Worm (Caenorhabditis elegans) whole organism, L3 larva: ENCODE measurements around the gene gtf-2H5.

Experiments
- R02D3.7 ChIP-seq: fragments of 150-350 bp; optimal IDR thresholded peaks from 2 replicates; lab custom pipeline; 2014; ENCODE audit warnings: missing biosample characterization, missing genetic modification characterization
- ZK546.5 ChIP-seq: sonication (generic microtip); optimal IDR thresholded peaks from 2 replicates; lab custom pipeline; 2017; ENCODE audit warnings: missing biosample characterization, missing genetic modification characterization
- ama-1 ChIP-seq: fragments of 150-350 bp; optimal IDR thresholded peaks from 2 replicates; lab custom pipeline; 2018
- ceh-16 ChIP-seq: sonication (generic microtip); optimal IDR thresholded peaks from 2 replicates; lab custom pipeline; 2017; ENCODE audit warnings: missing biosample characterization, missing genetic modification characterization
- ceh-28 ChIP-seq: fragments of 150-350 bp; optimal IDR thresholded peaks from 2 replicates; lab custom pipeline; 2014; ENCODE audit warnings: missing biosample characterization, missing genetic modification reagents, missing genetic modification characterization
- ceh-82 ChIP-seq: fragments of 150-350 bp; optimal IDR thresholded peaks from 2 replicates; lab custom pipeline; 2014; ENCODE audit warnings: missing biosample characterization, missing genetic modification characterization
- ceh-9 ChIP-seq: sonication (generic microtip); optimal IDR thresholded peaks from 2 replicates; lab custom pipeline; 2018; ENCODE audit warnings: missing biosample characterization, missing genetic modification characterization
- daf-12 ChIP-seq: fragments of 150-350 bp; optimal IDR thresholded peaks from 2 replicates; lab custom pipeline; 2014; ENCODE audit warnings: missing biosample characterization, missing genetic modification reagents, missing genetic modification characterization
- egl-27 ChIP-seq: sonication (generic microtip); optimal IDR thresholded peaks from 4 replicates; lab custom pipeline; 2017; ENCODE audit warnings: missing biosample characterization, missing genetic modification reagents, missing genetic modification characterization
- egl-5 ChIP-seq: fragments of 150-350 bp; optimal IDR thresholded peaks from 2 replicates; lab custom pipeline; 2017; ENCODE audit warnings: missing biosample characterization, missing genetic modification reagents, missing genetic modification characterization, inconsistent platforms
- elt-2 ChIP-seq: sonication (generic microtip); optimal IDR thresholded peaks from 2 replicates; lab custom pipeline; 2016; ENCODE audit warnings: missing genetic modification reagents, mild to moderate bottlenecking, missing genetic modification characterization, missing compliant biosample characterization
- elt-3 ChIP-seq, 3 experiments: fragments of 150-350 bp in 1 of 3; sonication (generic microtip) in 2 of 3; optimal IDR thresholded peaks; 2 replicates in 2 of 3; 4 replicates in 1 of 3; lab custom pipeline; 2014 to 2017; ENCODE audit warnings: missing biosample characterization in 3 of 3, missing genetic modification characterization in 3 of 3
- eor-1 ChIP-seq, 2 experiments: fragments of 150-350 bp; optimal IDR thresholded peaks; 2 replicates each; lab custom pipeline; 2014 to 2018; ENCODE audit warnings: missing biosample characterization in 2 of 2, missing genetic modification characterization in 2 of 2
- fkh-10 ChIP-seq: sonication (generic microtip); optimal IDR thresholded peaks from 2 replicates; lab custom pipeline; 2017; ENCODE audit warnings: missing biosample characterization, missing genetic modification reagents, missing genetic modification characterization
- fkh-2 ChIP-seq: fragments of 150-350 bp; optimal IDR thresholded peaks from 2 replicates; lab custom pipeline; 2014; ENCODE audit warnings: missing biosample characterization, missing genetic modification reagents, missing genetic modification characterization
- fos-1 ChIP-seq: fragments of 150-350 bp; optimal IDR thresholded peaks from 2 replicates; lab custom pipeline; 2014; ENCODE audit warnings: missing biosample characterization, missing genetic modification characterization
- hmg-11 ChIP-seq: sonication (generic microtip); optimal IDR thresholded peaks from 2 replicates; lab custom pipeline; 2016; ENCODE audit warnings: missing genetic modification characterization, missing compliant biosample characterization
- jun-1 ChIP-seq: fragments of 150-350 bp; optimal IDR thresholded peaks from 2 replicates; lab custom pipeline; 2014; ENCODE audit warnings: missing biosample characterization, missing genetic modification reagents, missing genetic modification characterization
- lin-15B ChIP-seq: fragments of 150-350 bp; optimal IDR thresholded peaks from 2 replicates; lab custom pipeline; 2014; ENCODE audit warnings: missing biosample characterization, missing genetic modification characterization
- lin-39 ChIP-seq: fragments of 150-350 bp; optimal IDR thresholded peaks from 2 replicates; lab custom pipeline; 2018; ENCODE audit warnings: missing biosample characterization, missing genetic modification reagents, missing genetic modification characterization
- lsy-12 ChIP-seq: sonication (generic microtip); optimal IDR thresholded peaks from 2 replicates; lab custom pipeline; 2016; ENCODE audit warnings: mild to moderate bottlenecking, missing genetic modification characterization, missing compliant biosample characterization
- mdl-1 ChIP-seq: fragments of 150-350 bp; optimal IDR thresholded peaks from 2 replicates; lab custom pipeline; 2014; ENCODE audit warnings: missing biosample characterization, missing genetic modification characterization
- mml-1 ChIP-seq: fragments of 150-350 bp; sonication (generic microtip); optimal IDR thresholded peaks from 3 replicates; lab custom pipeline; 2014; ENCODE audit warnings: missing biosample characterization, missing genetic modification characterization
- nfya-1 ChIP-seq: sonication (generic microtip); optimal IDR thresholded peaks from 2 replicates; lab custom pipeline; 2017; ENCODE audit warnings: missing genetic modification characterization, mild to moderate bottlenecking, missing compliant biosample characterization, antibody characterized with exemption, moderate library complexity; ENCODE audit not compliant: insufficient read depth
- nhr-11 ChIP-seq: fragments of 150-350 bp; optimal IDR thresholded peaks from 2 replicates; lab custom pipeline; 2014; ENCODE audit warnings: missing biosample characterization, missing genetic modification characterization
- nhr-12 ChIP-seq: fragments of 150-350 bp; optimal IDR thresholded peaks from 2 replicates; lab custom pipeline; 2014; ENCODE audit warnings: missing biosample characterization, missing genetic modification characterization
- nhr-23 ChIP-seq: fragments of 150-350 bp; optimal IDR thresholded peaks from 2 replicates; lab custom pipeline; 2014; ENCODE audit warnings: missing biosample characterization, missing genetic modification reagents, missing genetic modification characterization
- nhr-237 ChIP-seq: fragments of 150-350 bp; optimal IDR thresholded peaks from 2 replicates; lab custom pipeline; 2014; ENCODE audit warnings: missing biosample characterization, missing genetic modification characterization
- nhr-25 ChIP-seq: sonication (generic microtip); optimal IDR thresholded peaks from 2 replicates; lab custom pipeline; 2017; ENCODE audit warnings: missing biosample characterization, missing genetic modification characterization
- nhr-28 ChIP-seq: fragments of 150-350 bp; optimal IDR thresholded peaks from 2 replicates; lab custom pipeline; 2014; ENCODE audit warnings: missing biosample characterization, missing genetic modification characterization
- nhr-43 ChIP-seq: sonication (generic microtip); optimal IDR thresholded peaks from 2 replicates; lab custom pipeline; 2016; ENCODE audit warnings: mild to moderate bottlenecking, missing genetic modification characterization, missing compliant biosample characterization; ENCODE audit not compliant: poor library complexity, severe bottlenecking
- nhr-77 ChIP-seq: fragments of 150-350 bp; optimal IDR thresholded peaks from 2 replicates; lab custom pipeline; 2014; ENCODE audit warnings: missing biosample characterization, missing genetic modification characterization
- pha-4 ChIP-seq: fragments of 150-350 bp; optimal IDR thresholded peaks from 2 replicates; lab custom pipeline; 2014; ENCODE audit warnings: missing biosample characterization, missing genetic modification reagents, missing genetic modification characterization
- pqm-1 ChIP-seq: fragments of 150-350 bp; optimal IDR thresholded peaks from 2 replicates; lab custom pipeline; 2017; ENCODE audit warnings: missing biosample characterization, missing genetic modification characterization, inconsistent platforms
- sea-2 ChIP-seq: fragments of 150-350 bp; sonication (generic microtip); optimal IDR thresholded peaks from 4 replicates; lab custom pipeline; 2014; ENCODE audit warnings: missing biosample characterization, missing genetic modification reagents, missing genetic modification characterization
- skn-1 ChIP-seq: fragments of 150-350 bp; optimal IDR thresholded peaks from 2 replicates; lab custom pipeline; 2014; ENCODE audit warnings: missing biosample characterization, missing genetic modification characterization
- snpc-4 ChIP-seq: fragments of 150-350 bp; optimal IDR thresholded peaks from 2 replicates; lab custom pipeline; 2014; ENCODE audit warnings: missing biosample characterization, missing genetic modification characterization
- unc-39 ChIP-seq: sonication (generic microtip); optimal IDR thresholded peaks from 4 replicates; lab custom pipeline; 2017; ENCODE audit warnings: missing biosample characterization, missing genetic modification characterization
- unc-62 ChIP-seq: fragments of 150-350 bp; sonication (generic microtip); optimal IDR thresholded peaks from 4 replicates; lab custom pipeline; 2014; ENCODE audit warnings: missing biosample characterization, missing genetic modification reagents, missing genetic modification characterization
- zag-1 ChIP-seq: fragments of 150-350 bp; optimal IDR thresholded peaks from 2 replicates; lab custom pipeline; 2014; ENCODE audit warnings: missing biosample characterization, missing genetic modification characterization
- ztf-11 ChIP-seq: fragments of 150-350 bp; optimal IDR thresholded peaks from 2 replicates; lab custom pipeline; 2014; ENCODE audit warnings: missing biosample characterization, missing genetic modification characterization
- ztf-4 ChIP-seq: fragments of 150-350 bp; optimal IDR thresholded peaks from 2 replicates; lab custom pipeline; 2014; ENCODE audit warnings: missing biosample characterization, missing genetic modification characterization

The gtf-2H5 gene

DNA sequence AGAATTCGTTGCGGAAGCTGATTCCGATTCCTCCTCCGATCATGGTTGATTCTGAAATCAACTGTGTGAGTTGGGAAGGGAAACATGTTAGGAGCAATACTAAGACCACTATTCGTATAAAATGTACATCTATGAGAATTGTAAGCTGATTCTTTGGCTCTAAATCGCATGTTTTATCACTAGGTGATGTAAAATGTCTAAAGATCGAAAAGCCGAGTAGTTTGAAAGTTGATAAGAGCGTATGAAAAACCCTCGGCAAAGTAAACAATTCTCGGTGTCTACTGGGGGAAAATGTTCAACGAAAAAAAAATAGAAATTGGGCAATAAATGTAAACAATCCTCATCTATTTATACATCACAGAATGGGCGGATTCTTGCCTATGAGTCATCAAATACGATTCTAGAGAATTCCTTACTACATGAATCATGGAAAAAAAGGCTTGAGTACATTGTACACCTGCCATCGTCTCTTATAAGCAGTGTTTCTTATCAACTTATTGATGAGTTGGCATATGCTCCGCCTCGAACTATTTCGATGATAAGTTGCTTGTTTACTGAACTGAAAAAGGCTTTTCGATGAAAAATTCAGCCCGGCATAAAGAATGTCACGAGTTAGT, 23.1 kb upstream of the gtf-2H5 start, which contains the start of gene lec-6:
Gene lec-6 (minus strand): TSS at position 51 of the 617 bp plus-strand sequence.
- TF ChIP-seq pqm-1 (tag; lab: Kevin White, UChicago) (peak; percentile 97), jun-1 (peak; percentile 90), fos-1 (peak; percentile 85), ama-1 (lab: Kevin White, UChicago) (peak; percentile 10), nfya-1 (tag; lab: Kevin White, UChicago) (no peak), pha-4 (peak; percentile 97), skn-1 (tag; lab: Kevin White, UChicago) (peak; percentile 56), elt-2 (tag; lab: Kevin White, UChicago) (peak; percentile 99), egl-27 (tag; lab: Kevin White, UChicago) (no peak), nhr-77 (tag; lab: Kevin White, UChicago) (peak; percentile 48)
- TF ChIP-seq, all 47 proteins: peak for 8

DNA sequence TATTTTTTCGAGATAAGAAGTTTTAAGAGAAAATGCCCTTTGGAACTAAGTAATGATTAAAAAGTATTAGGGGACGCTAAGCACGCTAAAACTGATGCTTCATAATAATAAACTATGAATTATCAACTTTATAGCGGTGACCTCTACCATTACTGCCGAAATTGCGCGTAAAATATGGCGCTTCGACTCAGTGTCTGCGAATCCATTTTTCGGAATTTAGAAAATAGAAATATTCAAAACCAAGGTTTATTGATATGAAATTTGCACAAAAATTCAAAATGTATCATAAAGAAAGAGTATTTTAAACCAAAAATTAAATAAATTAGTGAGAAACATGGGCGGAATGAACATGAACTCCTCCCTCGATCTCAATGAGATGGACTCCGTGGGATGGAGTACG, 21.9 kb upstream of the gtf-2H5 start:
- TF ChIP-seq fkh-10 (no peak), elt-2 (tag; lab: Kevin White, UChicago) (peak; percentile 46), lin-15B (tag; lab: Kevin White, UChicago) (no peak), nhr-23 (tag; lab: Kevin White, UChicago) (no peak), mml-1 (tag; lab: Kevin White, UChicago) (no peak), fos-1 (no peak), jun-1 (peak; percentile 14), lsy-12 (tag; lab: Kevin White, UChicago) (no peak), R02D3.7 (tag; lab: Kevin White, UChicago) (no peak), unc-62 (no peak), lin-39 (tag; lab: Kevin White, UChicago) (no peak), pqm-1 (tag; lab: Kevin White, UChicago) (peak; percentile 12)
- TF ChIP-seq, all 47 proteins: peak for 3

DNA sequence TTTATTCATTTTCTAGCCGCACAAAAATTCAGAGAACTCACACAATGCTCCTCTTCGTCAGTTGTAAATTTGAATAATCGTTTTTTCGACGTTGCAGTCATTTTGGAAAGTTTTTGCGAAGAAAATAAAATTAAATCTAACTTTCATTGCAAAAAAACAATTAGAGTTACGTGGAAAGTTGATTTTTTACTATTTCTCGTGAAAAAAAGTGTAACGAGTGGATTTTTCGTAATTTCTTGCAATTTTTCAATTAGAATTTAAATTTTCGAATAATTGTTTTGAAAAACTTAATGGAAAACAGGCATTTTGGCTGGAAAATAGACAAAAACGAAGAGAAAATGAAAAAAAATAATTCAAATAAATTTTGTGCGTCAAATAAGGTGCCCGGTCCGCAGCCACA, 21.3 kb upstream of the gtf-2H5 start, which contains the start of gene Y55B1AR.2:
Gene Y55B1AR.2 (minus strand): TSS at position 101 of the 400 bp plus-strand sequence.
- TF ChIP-seq pqm-1 (tag; lab: Kevin White, UChicago) (no peak), zag-1 (tag; lab: Kevin White, UChicago) (no peak), ceh-28 (no peak), ceh-16 (no peak), pha-4 (no peak), nfya-1 (tag; lab: Kevin White, UChicago) (no peak), nhr-237 (tag; lab: Kevin White, UChicago) (no peak), unc-62 (no peak), fkh-2 (tag; lab: Kevin White, UChicago) (no peak), lin-39 (tag; lab: Kevin White, UChicago) (no peak), nhr-28 (tag; lab: Kevin White, UChicago) (no peak), elt-3 (tag; optimal IDR thresholded peaks at IDR 0.05; lab: Kevin White, UChicago) (no peak)

DNA sequence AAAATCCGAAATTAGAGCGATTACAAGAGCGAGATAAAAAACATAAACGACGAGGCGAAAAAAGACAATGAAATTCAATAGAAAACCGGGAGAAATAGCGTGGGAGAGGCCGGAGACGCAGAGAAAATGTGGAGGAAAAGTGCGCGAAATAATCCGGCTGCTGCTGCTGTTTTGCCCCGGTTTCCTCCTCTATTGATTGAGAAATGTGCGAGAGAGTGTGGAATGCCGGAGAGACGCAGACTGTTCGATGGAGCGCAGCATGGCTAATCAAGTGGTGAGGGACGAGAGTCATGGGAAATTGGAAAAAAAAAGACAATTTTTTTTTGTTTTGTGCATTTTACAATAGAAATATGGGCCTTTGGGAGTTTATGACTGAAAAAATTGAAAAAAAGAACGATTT, 20.8 kb upstream of the gtf-2H5 start:
- peak; percentile 84 for TF ChIP-seq ceh-28
- TF ChIP-seq lsy-12 (tag; lab: Kevin White, UChicago), result no peak
- no peak for TF ChIP-seq sea-2 (GFP tag; lab: Kevin White, UChicago)
- peak; percentile 81 for TF ChIP-seq fkh-10
- no peak for TF ChIP-seq ztf-11 (tag; lab: Kevin White, UChicago)
- no peak for TF ChIP-seq egl-27 (tag; lab: Kevin White, UChicago)
- TF ChIP-seq mdl-1 (tag; lab: Kevin White, UChicago), result no peak
- no peak for TF ChIP-seq ceh-9
- TF ChIP-seq jun-1, result no peak
- peak; percentile 38 for TF ChIP-seq nhr-25 (tag; lab: Kevin White, UChicago)
- TF ChIP-seq zag-1 (tag; lab: Kevin White, UChicago), result no peak
- no peak for TF ChIP-seq unc-39 (tag; lab: Kevin White, UChicago)
- TF ChIP-seq pha-4, result peak; percentile 58
- TF ChIP-seq elt-3 (tag; optimal IDR thresholded peaks at IDR 0.05; lab: Kevin White, UChicago), result no peak
- TF ChIP-seq ztf-4 (tag; lab: Kevin White, UChicago), result no peak
- TF ChIP-seq ama-1 (lab: Kevin White, UChicago), result no peak
- no peak for TF ChIP-seq mml-1 (tag; lab: Kevin White, UChicago)
- TF ChIP-seq ceh-82 (tag; lab: Kevin White, UChicago), result no peak
- no peak for TF ChIP-seq nhr-11
- no peak for TF ChIP-seq egl-5
- TF ChIP-seq eor-1 (tag; optimal IDR thresholded peaks at IDR 0.05; lab: Kevin White, UChicago), result no peak
- TF ChIP-seq unc-62, result no peak
- no peak for TF ChIP-seq nhr-77 (tag; lab: Kevin White, UChicago)
- no peak for TF ChIP-seq nhr-12 (tag; lab: Kevin White, UChicago)
- no peak for TF ChIP-seq daf-12 (tag; lab: Kevin White, UChicago)
- peak; percentile 67 for TF ChIP-seq lin-39 (tag; lab: Kevin White, UChicago)
- TF ChIP-seq snpc-4 (tag; lab: Kevin White, UChicago), result peak; percentile 24
- TF ChIP-seq fkh-2 (tag; lab: Kevin White, UChicago), result no peak
- no peak for TF ChIP-seq ZK546.5 (tag; lab: Kevin White, UChicago)
- no peak for TF ChIP-seq skn-1 (tag; lab: Kevin White, UChicago)
- peak; percentile 96 for TF ChIP-seq hmg-11 (tag; lab: Kevin White, UChicago)
- peak; percentile 69 for TF ChIP-seq nfya-1 (tag; lab: Kevin White, UChicago)
- TF ChIP-seq nhr-43, result no peak
- TF ChIP-seq nhr-28 (tag; lab: Kevin White, UChicago), result no peak
- TF ChIP-seq R02D3.7 (tag; lab: Kevin White, UChicago), result no peak
- peak; percentile 44 for TF ChIP-seq lin-15B (tag; lab: Kevin White, UChicago)
- no peak for TF ChIP-seq nhr-237 (tag; lab: Kevin White, UChicago)
- no peak for TF ChIP-seq elt-2 (tag; lab: Kevin White, UChicago)
